Fruit fly (Drosophila melanogaster): ENCODE results near the gene CG6661.
A peak's percentile ranks its signal among the peaks of the same experiment; 100 is the strongest.

CG6661 gene

dm6 chr3L:14049620-14050253 is 15.2 kb downstream of the CG6661 start, which contains the start of gene Neurl4 (continued):
- TF ChIP-seq nom (GFP tag; optimal IDR thresholded peaks at IDR 0.05) (no peak), unpg (GFP tag; optimal IDR thresholded peaks at IDR 0.05) (no peak), sug (tag; optimal IDR thresholded peaks at IDR 0.05) (no peak), CG8478 (optimal IDR thresholded peaks at IDR 0.05) (no peak), pnt (GFP tag; optimal IDR thresholded peaks at IDR 0.05) (peak; percentile 61), CG9876 (GFP tag; optimal IDR thresholded peaks at IDR 0.05) (peak; percentile 51), toy (GFP tag; IDR thresholded peaks at IDR 0.05) (no peak), CG1602 (GFP tag; optimal IDR thresholded peaks at IDR 0.05) (peak; percentile 68), Max (GFP tag; optimal IDR thresholded peaks at IDR 0.05) (no peak), ind (GFP tag; optimal IDR thresholded peaks at IDR 0.05) (no peak), ci (GFP tag; IDR thresholded peaks at IDR 0.05) (peak; percentile 91), CG10462 (GFP tag; optimal IDR thresholded peaks at IDR 0.05) (peak; percentile 9), Lpt (GFP tag; optimal IDR thresholded peaks at IDR 0.05) (no peak), org-1 (GFP tag; optimal IDR thresholded peaks at IDR 0.05) (no peak), Opbp (GFP tag; IDR thresholded peaks at IDR 0.05; ENCODE audit: partially characterized antibody) (no peak), vfl (GFP tag; optimal IDR thresholded peaks at IDR 0.05) (no peak), CG2129 (GFP tag; IDR thresholded peaks at IDR 0.05; ENCODE audit: partially characterized antibody) (no peak), CG10321 (GFP tag; IDR thresholded peaks at IDR 0.05) (no peak), dmrt11E (tag; optimal IDR thresholded peaks at IDR 0.05) (peak; percentile 82), CG16815 (GFP tag; optimal IDR thresholded peaks at IDR 0.05) (peak; percentile 50), CG12155 (GFP tag; optimal IDR thresholded peaks at IDR 0.05) (peak; percentile 62), oc (tag; optimal IDR thresholded peaks at IDR 0.05) (no peak), otp (GFP tag; IDR thresholded peaks at IDR 0.05) (peak; percentile 61; the same call in 2 of the 3 replicates), gsb (GFP tag; IDR thresholded peaks at IDR 0.05) (no peak), hbn (GFP tag; IDR thresholded peaks at IDR 0.05; ENCODE audit: partially characterized antibody) (no peak), CG17829 (tag; optimal IDR thresholded peaks at IDR 0.05) (peak; percentile 56), Xbp1 (GFP tag; optimal IDR thresholded peaks at IDR 0.05) (peak; percentile 83), Dad (GFP tag; optimal IDR thresholded peaks at IDR 0.05) (peak; percentile 27), sna (GFP tag; IDR thresholded peaks at IDR 0.05; ENCODE audit: partially characterized antibody) (no peak), Sry-δ (GFP tag; optimal IDR thresholded peaks at IDR 0.05) (peak; percentile 46), sens-2 (GFP tag; IDR thresholded peaks at IDR 0.05) (no peak), CG4282 (GFP tag; optimal IDR thresholded peaks at IDR 0.05) (no peak), br (optimal IDR thresholded peaks at IDR 0.05) (no peak), ase (GFP tag; IDR thresholded peaks at IDR 0.05) (peak; percentile 69; the same call in 2 of the 3 replicates), kah (GFP tag; optimal IDR thresholded peaks at IDR 0.05) (peak; percentile 31), corto (GFP tag; optimal IDR thresholded peaks at IDR 0.05) (no peak), zfh2 (GFP tag; optimal IDR thresholded peaks at IDR 0.05) (peak; percentile 29), cwo (GFP tag; optimal IDR thresholded peaks at IDR 0.05) (no peak), CG7745 (tag; optimal IDR thresholded peaks at IDR 0.05) (no peak), dysf (GFP tag; IDR thresholded peaks at IDR 0.05) (peak; percentile 63; the same call in 2 of the 3 replicates), CG3838 (GFP tag; optimal IDR thresholded peaks at IDR 0.05) (peak; percentile 46), esg (GFP tag; conservative IDR thresholded peaks at IDR 0.05) (peak; percentile 61), rib (GFP tag; IDR thresholded peaks at IDR 0.05) (no peak), al (GFP tag; IDR thresholded peaks at IDR 0.05) (no peak), CG9797 (GFP tag; optimal IDR thresholded peaks at IDR 0.05) (peak; percentile 19), ara (GFP tag; IDR thresholded peaks at IDR 0.05) (no peak), ssp (GFP tag; IDR thresholded peaks at IDR 0.05) (peak; percentile 50), CG17912 (GFP tag; optimal IDR thresholded peaks at IDR 0.05) (peak; percentile 20), jigr1 (GFP tag; IDR thresholded peaks at IDR 0.05) (no peak), CG9932 (GFP tag; IDR thresholded peaks at IDR 0.05) (peak; percentile 66), sens (GFP tag) (peak; percentile 92), fd96Cb (tag; optimal IDR thresholded peaks at IDR 0.05) (peak; percentile 47)
